Fruit fly (Drosophila melanogaster) S2 (cell line): Measurements from ENCODE around the gene Mtp.

Experiments
- CG8478 ChIP-seq: fragments of >200 bp; optimal IDR thresholded peaks from 2 replicates; lab custom pipeline; 2018
- CTCF ChIP-seq, 2 experiments: fragments of >200 bp; optimal IDR thresholded peaks; 2 replicates each; lab custom pipeline; 2018

DNA sequence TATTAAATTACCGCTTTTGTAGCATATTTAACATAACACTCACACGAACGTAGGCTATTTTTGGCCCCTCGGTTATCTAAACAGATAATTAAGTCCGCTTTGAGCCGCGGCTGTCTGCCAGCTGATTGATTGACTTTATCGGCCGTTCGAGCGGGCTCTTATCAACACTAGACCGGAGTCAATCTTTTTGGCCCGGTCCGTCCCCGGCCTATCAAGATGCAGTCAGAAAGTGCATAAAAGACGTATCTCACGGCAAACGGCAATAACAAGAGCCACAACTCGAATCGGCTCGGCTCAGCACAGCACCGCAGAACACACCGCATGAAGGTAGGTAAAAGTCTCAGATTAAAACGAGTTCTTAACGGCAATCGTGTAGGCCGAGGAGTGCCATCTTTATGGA lies 42.3 kb upstream of the Mtp start:
- TF ChIP-seq CG8478 (lab: Kevin White, UChicago) (no peak), CTCF (optimal IDR thresholded peaks at IDR 0.05; lab: Kevin White, UChicago) (no peak)
